Worm (Caenorhabditis elegans): Measurements from ENCODE around the gene T23F2.4.

The T23F2.4 gene

ce11 chrX:5522769-5523601, 8.1 kb upstream of the T23F2.4 start, which contains the start of gene mboa-3:
TSS of gene mboa-3 (minus strand) at chrX:5522819.
- TF ChIP-seq syd-9 (tag; optimal IDR thresholded peaks at IDR 0.05) (no peak), elt-2 (tag; optimal IDR thresholded peaks at IDR 0.05) (peak; percentile 43)

- peak; percentile 56 for TF ChIP-seq ceh-31 (tag; optimal IDR thresholded peaks at IDR 0.05)
- no peak for TF ChIP-seq hlh-15 (tag; optimal IDR thresholded peaks at IDR 0.05)
- TF ChIP-seq unc-42 (tag; optimal IDR thresholded peaks at IDR 0.05), result peak; percentile 96
These were observed 4.7 kb upstream of the T23F2.4 start for ce11 chrX:5519567-5519966.

ce11 chrX:5518352-5518751, 3.5 kb upstream of the T23F2.4 start:
- TF ChIP-seq hlh-13 (GFP tag; optimal IDR thresholded peaks at IDR 0.05), result no peak
- TF ChIP-seq nhr-232 (tag; optimal IDR thresholded peaks at IDR 0.05), result no peak
- peak; percentile 10 for TF ChIP-seq ref-2 (tag; optimal IDR thresholded peaks at IDR 0.05)
- no peak for TF ChIP-seq ceh-6 (GFP tag; optimal IDR thresholded peaks at IDR 0.05)
- no peak for TF ChIP-seq odd-2 (tag; optimal IDR thresholded peaks at IDR 0.05)
- no peak for TF ChIP-seq unc-3 (GFP tag; conservative IDR thresholded peaks at IDR 0.05)
- TF ChIP-seq unc-3 (tag; optimal IDR thresholded peaks at IDR 0.05), result no peak
- TF ChIP-seq C08G9.2 (tag; optimal IDR thresholded peaks at IDR 0.05), result no peak
- TF ChIP-seq ets-4 (tag; optimal IDR thresholded peaks at IDR 0.05), result no peak
- no peak for TF ChIP-seq sox-4 (tag; optimal IDR thresholded peaks at IDR 0.05)
- no peak for TF ChIP-seq K09A11.1 (tag; optimal IDR thresholded peaks at IDR 0.05; ENCODE audit: insufficient read depth)
- no peak for TF ChIP-seq ceh-2 (tag; optimal IDR thresholded peaks at IDR 0.05)
- peak; percentile 14 for TF ChIP-seq fkh-6 (tag; optimal IDR thresholded peaks at IDR 0.05)
- TF ChIP-seq ceh-34 (tag; optimal IDR thresholded peaks at IDR 0.05), result peak; percentile 24
- no peak for TF ChIP-seq pax-1 (tag; optimal IDR thresholded peaks at IDR 0.05)
- no peak for TF ChIP-seq unc-55 (GFP tag; optimal IDR thresholded peaks at IDR 0.05)
- TF ChIP-seq eyg-1 (tag; optimal IDR thresholded peaks at IDR 0.05), result no peak
- no peak for TF ChIP-seq C38D4.7 (GFP tag; optimal IDR thresholded peaks at IDR 0.05)
- TF ChIP-seq ceh-14 (tag; optimal IDR thresholded peaks at IDR 0.05), result no peak
- no peak for TF ChIP-seq pag-3 (tag; optimal IDR thresholded peaks at IDR 0.05; ENCODE audit: borderline replicate concordance)
- TF ChIP-seq che-1 (tag; optimal IDR thresholded peaks at IDR 0.05), result no peak
- TF ChIP-seq fax-1 (tag; optimal IDR thresholded peaks at IDR 0.05), result no peak
- TF ChIP-seq zip-5 (tag; optimal IDR thresholded peaks at IDR 0.05), result no peak
- TF ChIP-seq ceh-9 (tag; optimal IDR thresholded peaks at IDR 0.05), result no peak
- TF ChIP-seq unc-42 (tag; optimal IDR thresholded peaks at IDR 0.05), result peak; percentile 31
- no peak for TF ChIP-seq npax-4 (tag; optimal IDR thresholded peaks at IDR 0.05)
- no peak for TF ChIP-seq ama-1 (optimal IDR thresholded peaks at IDR 0.05)
- TF ChIP-seq mec-3 (tag; optimal IDR thresholded peaks at IDR 0.05; ENCODE audit: borderline replicate concordance), result no peak
- peak; percentile 74 for TF ChIP-seq hlh-6 (tag; optimal IDR thresholded peaks at IDR 0.05)
- TF ChIP-seq ceh-31 (tag; optimal IDR thresholded peaks at IDR 0.05), result peak; percentile 49
- TF ChIP-seq ceh-45 (GFP tag; IDR thresholded peaks at IDR 0.05), result no peak
- TF ChIP-seq dve-1 (tag; optimal IDR thresholded peaks at IDR 0.05), result no peak
- TF ChIP-seq fkh-10 (GFP tag; optimal IDR thresholded peaks at IDR 0.05), result no peak
- TF ChIP-seq pha-4 (tag; optimal IDR thresholded peaks at IDR 0.05), result no peak
- TF ChIP-seq tbx-2 (tag; optimal IDR thresholded peaks at IDR 0.05), result peak; percentile 27
- no peak for TF ChIP-seq sox-2 (GFP tag; IDR thresholded peaks at IDR 0.05)
